Fruit fly (Drosophila melanogaster) whole organism, embryonic: ENCODE measurements around the gene CG43800.

ENCODE experiments used
- Abd-B ChIP-seq: fragments of 200-800 bp; sonication (Bioruptor generic); optimal IDR thresholded peaks from 2 replicates; lab custom pipeline; 2018; ENCODE audit warnings: missing biosample characterization, mild to moderate bottlenecking, missing genetic modification characterization, moderate library complexity
- Adf1 ChIP-seq: fragments of 200-800 bp; sonication (Bioruptor generic); IDR thresholded peaks from 2 replicates; pipeline ENCODE4 v1.3.6; 2022; ENCODE audit warnings: missing biosample characterization, missing genetic modification characterization
- Antp ChIP-seq: fragments of 200-800 bp; sonication (Bioruptor generic); optimal IDR thresholded peaks from 3 replicates; lab custom pipeline; 2016; ENCODE audit warnings: missing biosample characterization, missing genetic modification characterization
- Bteb2 ChIP-seq: fragments of 200-800 bp; sonication (Bioruptor generic); optimal IDR thresholded peaks from 2 replicates; lab custom pipeline; 2016; ENCODE audit warnings: missing biosample characterization, missing genetic modification characterization
- CG10147 ChIP-seq: fragments of 200-800 bp; sonication (Bioruptor generic); optimal IDR thresholded peaks from 2 replicates; lab custom pipeline; 2019; ENCODE audit warnings: missing biosample characterization, mild to moderate bottlenecking, missing genetic modification characterization, moderate library complexity
- CG10209 ChIP-seq: fragments of 200-800 bp; sonication (Bioruptor generic); optimal IDR thresholded peaks from 3 replicates; lab custom pipeline; 2017; ENCODE audit warnings: missing biosample characterization, mild to moderate bottlenecking, missing genetic modification characterization, missing genetic modification reagents
- CG10462 ChIP-seq: fragments of 200-800 bp; sonication (Bioruptor generic); optimal IDR thresholded peaks from 2 replicates; lab custom pipeline; 2016; ENCODE audit warnings: missing biosample characterization, missing genetic modification characterization
- CG11456 ChIP-seq: fragments of 200-800 bp; sonication (Bioruptor generic); IDR thresholded peaks from 3 replicates; pipeline ENCODE4 v1.3.6; 2022; ENCODE audit warnings: missing biosample characterization, missing genetic modification characterization
- CG12769 ChIP-seq: fragments of 200-800 bp; sonication (Bioruptor generic); optimal IDR thresholded peaks from 2 replicates; lab custom pipeline; 2019; ENCODE audit warnings: missing biosample characterization, mild to moderate bottlenecking, missing genetic modification characterization, moderate library complexity
- CG13287 ChIP-seq: fragments of 200-800 bp; sonication (Bioruptor generic); IDR thresholded peaks from 2 replicates; pipeline ENCODE4 v1.3.6; 2022; ENCODE audit warnings: missing biosample characterization, missing genetic modification characterization; ENCODE audit not compliant: partially characterized antibody
- CG13894 ChIP-seq: fragments of 200-800 bp; sonication (Bioruptor generic); optimal IDR thresholded peaks from 3 replicates; lab custom pipeline; 2018; ENCODE audit warnings: missing biosample characterization, mild to moderate bottlenecking, missing genetic modification characterization, moderate library complexity
- CG15514 ChIP-seq: fragments of 200-800 bp; sonication (Bioruptor generic); optimal IDR thresholded peaks from 3 replicates; lab custom pipeline; 2017; ENCODE audit warnings: missing biosample characterization, missing genetic modification characterization, mild to moderate bottlenecking, moderate library complexity, missing genetic modification reagents
- CG2116 ChIP-seq: fragments of 200-800 bp; sonication (Bioruptor generic); optimal IDR thresholded peaks from 3 replicates; lab custom pipeline; 2018; ENCODE audit warnings: missing biosample characterization, mild to moderate bottlenecking, missing genetic modification characterization
- CG31441 ChIP-seq: fragments of 200-800 bp; sonication (Bioruptor generic); IDR thresholded peaks from 2 replicates; pipeline ENCODE4 v1.3.6; 2022; ENCODE audit warnings: missing biosample characterization, missing genetic modification characterization
- CG32532 ChIP-seq: fragments of 200-800 bp; sonication (Bioruptor generic); IDR thresholded peaks from 2 replicates; pipeline ENCODE4 v1.3.6; 2022; ENCODE audit warnings: missing biosample characterization, missing genetic modification characterization
- CG3838 ChIP-seq: fragments of 200-800 bp; sonication (Bioruptor generic); optimal IDR thresholded peaks from 3 replicates; lab custom pipeline; 2016; ENCODE audit warnings: missing biosample characterization, missing genetic modification characterization
- CG3847 ChIP-seq: fragments of 200-800 bp; sonication (Bioruptor generic); IDR thresholded peaks from 2 replicates; pipeline ENCODE4 v1.3.6; 2022; ENCODE audit warnings: missing biosample characterization, missing genetic modification characterization
- CG7928 ChIP-seq: fragments of 200-800 bp; sonication (Bioruptor generic); optimal IDR thresholded peaks from 2 replicates; lab custom pipeline; 2017; ENCODE audit warnings: missing biosample characterization, mild to moderate bottlenecking, missing genetic modification characterization
- CG7963 ChIP-seq: fragments of 200-800 bp; sonication (Bioruptor generic); IDR thresholded peaks from 3 replicates; pipeline ENCODE4 v1.3.6; 2022; ENCODE audit warnings: missing biosample characterization, missing genetic modification characterization; ENCODE audit not compliant: partially characterized antibody
- CG9817 ChIP-seq: fragments of 200-800 bp; sonication (Bioruptor generic); optimal IDR thresholded peaks from 2 replicates; lab custom pipeline; 2018; ENCODE audit warnings: missing biosample characterization, mild to moderate bottlenecking, missing genetic modification characterization, moderate library complexity
- CG9932 ChIP-seq: fragments of 200-800 bp; sonication (Bioruptor generic); IDR thresholded peaks from 2 replicates; pipeline ENCODE4 v1.3.6; 2022; ENCODE audit warnings: missing biosample characterization, missing genetic modification characterization
- CTCF ChIP-seq: fragments of 200-800 bp; sonication (Bioruptor generic); optimal IDR thresholded peaks from 2 replicates; lab custom pipeline; 2017; ENCODE audit warnings: missing biosample characterization, mild to moderate bottlenecking, missing genetic modification characterization, moderate library complexity
- D19B ChIP-seq: fragments of 200-800 bp; sonication (Bioruptor generic); optimal IDR thresholded peaks from 2 replicates; lab custom pipeline; 2017; ENCODE audit warnings: missing biosample characterization, mild to moderate bottlenecking, missing genetic modification characterization
- Doc3 ChIP-seq: fragments of 200-800 bp; sonication (Bioruptor generic); IDR thresholded peaks from 3 replicates; pipeline ENCODE4 v1.3.6; 2022; ENCODE audit warnings: missing biosample characterization, missing genetic modification characterization; ENCODE audit not compliant: partially characterized antibody
- Dp ChIP-seq: fragments of 200-800 bp; sonication (Bioruptor generic); optimal IDR thresholded peaks from 2 replicates; lab custom pipeline; 2018; ENCODE audit warnings: missing biosample characterization, mild to moderate bottlenecking, missing genetic modification characterization, moderate library complexity
- E2f2 ChIP-seq: fragments of 200-800 bp; sonication (Bioruptor generic); IDR thresholded peaks from 2 replicates; pipeline ENCODE4 v1.3.6; 2022; ENCODE audit warnings: missing biosample characterization, missing genetic modification characterization
- Ets65A ChIP-seq: fragments of 200-800 bp; sonication (Bioruptor generic); peaks from one replicate; lab custom pipeline; 2016; ENCODE audit warnings: missing biosample characterization, missing genetic modification characterization
- H15 ChIP-seq: fragments of 200-800 bp; sonication (Bioruptor generic); IDR thresholded peaks from 3 replicates; pipeline ENCODE4 v1.3.6; 2022; ENCODE audit warnings: missing biosample characterization, missing genetic modification characterization
- Hand ChIP-seq: fragments of 200-800 bp; sonication (Bioruptor generic); optimal IDR thresholded peaks from 2 replicates; lab custom pipeline; 2017; ENCODE audit warnings: mild to moderate bottlenecking, missing biosample characterization, missing genetic modification reagents, missing genetic modification characterization
- Max ChIP-seq: fragments of 200-800 bp; sonication (Bioruptor generic); optimal IDR thresholded peaks from 2 replicates; lab custom pipeline; 2016; ENCODE audit warnings: missing biosample characterization, mild to moderate bottlenecking, missing genetic modification characterization
- Med ChIP-seq: fragments of 200-800 bp; sonication (Bioruptor generic); peaks from one replicate; lab custom pipeline; 2016; ENCODE audit warnings: missing biosample characterization, missing genetic modification characterization, mild to moderate bottlenecking, inconsistent platforms, moderate library complexity
- Mrtf ChIP-seq: fragments of 200-800 bp; sonication (Bioruptor generic); IDR thresholded peaks from 3 replicates; pipeline ENCODE4 v1.3.6; 2022; ENCODE audit warnings: missing biosample characterization, missing genetic modification characterization
- Usf ChIP-seq: fragments of 200-800 bp; sonication (Bioruptor generic); optimal IDR thresholded peaks from 2 replicates; lab custom pipeline; 2017; ENCODE audit warnings: missing genotype, missing biosample characterization, missing genetic modification characterization
- amos ChIP-seq: fragments of 200-800 bp; sonication (Bioruptor generic); IDR thresholded peaks from 2 replicates; pipeline ENCODE4 v1.3.6; 2022; ENCODE audit warnings: missing biosample characterization, missing genetic modification characterization; ENCODE audit not compliant: partially characterized antibody
- cato ChIP-seq: fragments of 200-800 bp; sonication (Bioruptor generic); optimal IDR thresholded peaks from 2 replicates; lab custom pipeline; 2016; ENCODE audit warnings: missing biosample characterization, missing genetic modification characterization, borderline replicate concordance
- cwo ChIP-seq: fragments of 200-800 bp; sonication (Bioruptor generic); optimal IDR thresholded peaks from 3 replicates; lab custom pipeline; 2017; ENCODE audit warnings: missing biosample characterization, missing genetic modification characterization, mild to moderate bottlenecking, moderate library complexity, missing genetic modification reagents
- disco-r ChIP-seq: fragments of 200-800 bp; sonication (Bioruptor generic); optimal IDR thresholded peaks from 2 replicates; lab custom pipeline; 2016; ENCODE audit warnings: missing biosample characterization, missing genetic modification characterization
- dpn ChIP-seq, 2 experiments: fragments of 200-800 bp; sonication (Bioruptor generic); optimal IDR thresholded peaks; 3 replicates each; lab custom pipeline; 2016; ENCODE audit warnings: missing biosample characterization in 2 of 2, missing genetic modification characterization in 2 of 2
- grau ChIP-seq: fragments of 200-800 bp; optimal IDR thresholded peaks from 3 replicates; lab custom pipeline; 2019; ENCODE audit warnings: missing biosample characterization, mild to moderate bottlenecking, missing genetic modification characterization, moderate library complexity
- hbn ChIP-seq: fragments of 200-800 bp; sonication (Bioruptor generic); IDR thresholded peaks from 2 replicates; pipeline ENCODE4 v1.3.6; 2022; ENCODE audit warnings: missing biosample characterization, missing genetic modification characterization; ENCODE audit not compliant: partially characterized antibody
- kni ChIP-seq: fragments of 200-800 bp; sonication (Bioruptor generic); optimal IDR thresholded peaks from 3 replicates; lab custom pipeline; 2017; ENCODE audit warnings: mild to moderate bottlenecking, missing biosample characterization, missing genetic modification reagents, missing genetic modification characterization
- knrl ChIP-seq: fragments of 200-800 bp; sonication (Bioruptor generic); IDR thresholded peaks from 3 replicates; pipeline ENCODE4 v1.3.6; 2022; ENCODE audit warnings: missing biosample characterization, missing genetic modification characterization; ENCODE audit not compliant: partially characterized antibody
- mld ChIP-seq: fragments of 200-800 bp; sonication (Bioruptor generic); IDR thresholded peaks from 3 replicates; pipeline ENCODE4 v1.3.6; 2022; ENCODE audit warnings: missing biosample characterization, missing genetic modification characterization; ENCODE audit not compliant: partially characterized antibody
- nmo ChIP-seq: fragments of 200-800 bp; sonication (Bioruptor generic); optimal IDR thresholded peaks from 2 replicates; lab custom pipeline; 2018; ENCODE audit warnings: missing biosample characterization, mild to moderate bottlenecking, missing genetic modification characterization, moderate library complexity
- prd ChIP-seq, 3 experiments: fragments of >200 bp in 2 of 3; fragments of 200-800 bp in 1 of 3; sonication (Bioruptor generic) in 1 of 3; optimal IDR thresholded peaks in 2 of 3; IDR thresholded peaks in 1 of 3; 2 replicates in 2 of 3; 3 replicates in 1 of 3; pipeline versions ENCODE4 v1.3.6 to Lab custom; 2017 to 2022; ENCODE audit warnings: missing biosample characterization in 1 of 3, missing genetic modification characterization in 1 of 3
- pzg ChIP-seq: fragments of 200-800 bp; sonication (Bioruptor generic); optimal IDR thresholded peaks from 3 replicates; lab custom pipeline; 2018; ENCODE audit warnings: missing biosample characterization, mild to moderate bottlenecking, missing genetic modification characterization, moderate library complexity
- sna ChIP-seq: fragments of 200-800 bp; sonication (Bioruptor generic); IDR thresholded peaks from 2 replicates; pipeline ENCODE4 v1.3.6; 2022; ENCODE audit warnings: missing biosample characterization, missing genetic modification characterization; ENCODE audit not compliant: partially characterized antibody
- toy ChIP-seq: fragments of 200-800 bp; sonication (Bioruptor generic); IDR thresholded peaks from 2 replicates; pipeline ENCODE4 v1.3.6; 2022; ENCODE audit warnings: missing biosample characterization, missing genetic modification characterization
- vvl ChIP-seq: fragments of 200-800 bp; sonication (Bioruptor generic); IDR thresholded peaks from 2 replicates; pipeline ENCODE4 v1.3.6; 2022; ENCODE audit warnings: missing biosample characterization, missing genetic modification characterization
- zen2 ChIP-seq: fragments of 200-800 bp; sonication (Bioruptor generic); IDR thresholded peaks from 3 replicates; pipeline ENCODE4 v1.3.6; 2022; ENCODE audit warnings: missing biosample characterization, missing genetic modification characterization; ENCODE audit not compliant: partially characterized antibody

Gene CG43800

DNA sequence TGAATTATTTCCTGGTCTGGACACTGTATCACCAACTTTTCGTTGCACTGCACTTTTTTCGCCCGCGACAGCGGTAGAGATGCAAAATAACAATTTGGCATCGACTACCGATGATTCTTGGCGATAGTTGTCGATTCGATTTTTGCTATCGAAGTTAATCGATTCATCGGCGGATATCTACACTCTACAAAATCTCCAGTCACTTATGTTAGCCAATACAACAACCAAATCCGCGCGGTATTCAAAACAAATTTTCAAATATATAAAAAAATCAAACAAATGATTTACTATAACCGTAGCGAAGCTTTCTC is 28.5 kb downstream of the CG43800 start, which contains the start of gene CG4502 (continued):
- TF ChIP-seq CG10209 (GFP tag; lab: Kevin White, UChicago) = no peak
- peak; percentile 91 for TF ChIP-seq Med (GFP tag; lab: Kevin White, UChicago)
- TF ChIP-seq zen2 (GFP tag; lab: Robert Waterston, UW) = peak; percentile 100
- peak; percentile 97 for TF ChIP-seq pzg
- TF ChIP-seq CG13894 (tag; lab: Kevin White, UChicago) = peak; percentile 49
- TF ChIP-seq Mrtf (GFP tag; lab: Robert Waterston, UW) = no peak
- peak; percentile 100 for TF ChIP-seq amos (GFP tag; lab: Robert Waterston, UW)
- TF ChIP-seq sna (GFP tag; lab: Robert Waterston, UW) = peak; percentile 100
- TF ChIP-seq CG32532 = peak; percentile 67; the same call in 1 of the 2 replicates
- peak; percentile 11 for TF ChIP-seq Max (GFP tag; lab: Kevin White, UChicago)
- TF ChIP-seq CG10462 (GFP tag; lab: Kevin White, UChicago) = no peak
- peak; percentile 52 for TF ChIP-seq CG12769
- TF ChIP-seq H15 (GFP tag; lab: Robert Waterston, UW) = no peak
- TF ChIP-seq CG11456 (GFP tag; lab: Robert Waterston, UW) = no peak
- TF ChIP-seq cato = no peak
- peak; percentile 39 to 57 for TF ChIP-seq dpn (GFP tag; optimal IDR thresholded peaks at IDR 0.05; lab: Kevin White, UChicago)
- no peak for TF ChIP-seq D19B (GFP tag; lab: Kevin White, UChicago)
- peak; percentile 100 for TF ChIP-seq E2f2 (GFP tag; lab: Robert Waterston, UW)
- TF ChIP-seq CG15514 (GFP tag; lab: Kevin White, UChicago) = peak; percentile 78
- TF ChIP-seq hbn (GFP tag; lab: Robert Waterston, UW) = peak; percentile 100
- no peak for TF ChIP-seq cwo
- TF ChIP-seq CG7928 (GFP tag; lab: Kevin White, UChicago) = peak; percentile 20
- TF ChIP-seq CG3847 = peak; percentile 60
- peak; percentile 100 for TF ChIP-seq CG13287 (GFP tag; lab: Robert Waterston, UW)
- no peak for TF ChIP-seq kni (GFP tag; lab: Kevin White, UChicago)
- TF ChIP-seq CG7963 (GFP tag; lab: Robert Waterston, UW) = peak; percentile 99
- TF ChIP-seq Dp (GFP tag; lab: Kevin White, UChicago) = peak; percentile 100
- peak; percentile 99 for TF ChIP-seq Doc3 (GFP tag; lab: Robert Waterston, UW)
- no peak for TF ChIP-seq disco-r
- TF ChIP-seq Ets65A (GFP tag; lab: Kevin White, UChicago) = no peak
- peak; percentile 14 for TF ChIP-seq CG9817 (tag; lab: Kevin White, UChicago)
- TF ChIP-seq Abd-B (GFP tag; lab: Kevin White, UChicago) = no peak
- peak; percentile 98 for TF ChIP-seq mld
- peak; percentile 84 for TF ChIP-seq CG2116 (GFP tag; lab: Kevin White, UChicago)
- TF ChIP-seq Antp = peak; percentile 38
- peak; percentile 43 for TF ChIP-seq grau (tag; lab: Kevin White, UChicago)
- TF ChIP-seq toy (GFP tag; lab: Robert Waterston, UW) = no peak
- TF ChIP-seq CG9932 (GFP tag; lab: Robert Waterston, UW) = peak; percentile 78
- TF ChIP-seq CG31441 (GFP tag; lab: Robert Waterston, UW) = no peak
- no peak for TF ChIP-seq Usf (GFP tag; lab: Kevin White, UChicago)
- no peak for TF ChIP-seq prd (optimal IDR thresholded peaks at IDR 0.05; lab: Kevin White, UChicago)
- no peak for TF ChIP-seq prd (GFP tag; IDR thresholded peaks at IDR 0.05; lab: Robert Waterston, UW)
- TF ChIP-seq nmo (GFP tag; lab: Kevin White, UChicago) = peak; percentile 68
- TF ChIP-seq CG3838 (GFP tag; lab: Kevin White, UChicago) = no peak
- TF ChIP-seq CTCF = peak; percentile 61
- peak; percentile 52 for TF ChIP-seq vvl (GFP tag; lab: Robert Waterston, UW)
- peak; percentile 30 for TF ChIP-seq CG10147
- no peak for TF ChIP-seq Hand (GFP tag; lab: Kevin White, UChicago)
- TF ChIP-seq Adf1 = peak; percentile 45; the same call in 1 of the 2 replicates
- TF ChIP-seq knrl (GFP tag; lab: Robert Waterston, UW) = peak; percentile 99
- TF ChIP-seq Bteb2 (GFP tag; lab: Kevin White, UChicago) = peak; percentile 51
